Fruit fly (Drosophila melanogaster) whole organism, wandering third instar larva: ENCODE results near the gene eg.
A peak's percentile ranks its signal among the peaks of the same experiment; 100 is the strongest.

ENCODE experiments used
- Abd-B ChIP-seq: fragments of >200 bp; optimal IDR thresholded peaks from 2 replicates; lab custom pipeline; 2017; ENCODE audit warnings: missing biosample characterization, missing genetic modification characterization
- CrebA ChIP-seq: fragments of 200-800 bp; sonication (Bioruptor generic); optimal IDR thresholded peaks from 2 replicates; lab custom pipeline; 2016; ENCODE audit warnings: missing biosample characterization, mild to moderate bottlenecking, missing genetic modification characterization, borderline replicate concordance
- Dfd ChIP-seq: fragments of >200 bp; optimal IDR thresholded peaks from 2 replicates; lab custom pipeline; 2017; ENCODE audit warnings: missing biosample characterization, missing genetic modification characterization
- Dif ChIP-seq: fragments of 200-275, 200-300 bp; sonication (Bioruptor generic); optimal IDR thresholded peaks from 2 replicates; lab custom pipeline; 2018; ENCODE audit warnings: missing biosample characterization, missing genetic modification characterization; ENCODE audit not compliant: partially characterized antibody
- GATAd ChIP-seq: sonication (Bioruptor generic); optimal IDR thresholded peaks from 2 replicates; lab custom pipeline; 2016; ENCODE audit warnings: missing biosample characterization, missing genetic modification characterization
- HLH106 ChIP-seq: fragments of 200-800 bp; optimal IDR thresholded peaks from 3 replicates; lab custom pipeline; 2019; ENCODE audit warnings: missing biosample characterization, mild to moderate bottlenecking, missing genetic modification characterization, moderate library complexity
- Hnf4 ChIP-seq: fragments of 200-800 bp; sonication (Bioruptor generic); optimal IDR thresholded peaks from 2 replicates; lab custom pipeline; 2016; ENCODE audit warnings: missing biosample characterization, mild to moderate bottlenecking, missing genetic modification characterization
- Jra ChIP-seq: sonication (Bioruptor generic); optimal IDR thresholded peaks from 2 replicates; lab custom pipeline; 2016; ENCODE audit warnings: missing biosample characterization, missing genetic modification characterization
- Myc ChIP-seq: fragments of >200 bp; optimal IDR thresholded peaks from 2 replicates; lab custom pipeline; 2017
- Rel ChIP-seq, 2 experiments: fragments of 200-800 bp; sonication (Bioruptor generic) in 1 of 2; optimal IDR thresholded peaks; 2 replicates in 1 of 2; 3 replicates in 1 of 2; lab custom pipeline; 2016 to 2019; ENCODE audit warnings: mild to moderate bottlenecking in 2 of 2, missing biosample characterization in 2 of 2, missing genetic modification characterization in 2 of 2, moderate library complexity in 1 of 2
- Sp1 ChIP-seq: fragments of 200-800 bp; sonication (Bioruptor generic); optimal IDR thresholded peaks from 3 replicates; lab custom pipeline; 2019; ENCODE audit warnings: missing biosample characterization, mild to moderate bottlenecking, missing genetic modification characterization, moderate library complexity
- Vsx2 ChIP-seq: fragments of 200-300, 225-300 bp; sonication (Bioruptor generic); optimal IDR thresholded peaks from 2 replicates; lab custom pipeline; 2018; ENCODE audit warnings: missing biosample characterization, missing genetic modification characterization; ENCODE audit not compliant: partially characterized antibody
- dl ChIP-seq, 2 experiments: fragments of 175-275, 200-275 bp in 1 of 2; fragments of 200-275 bp in 1 of 2; sonication (Bioruptor generic); optimal IDR thresholded peaks; lab custom pipeline; 2018; ENCODE audit warnings: mild to moderate bottlenecking in 2 of 2, missing biosample characterization in 2 of 2, missing genetic modification characterization in 2 of 2, moderate library complexity in 2 of 2; ENCODE audit not compliant: partially characterized antibody in 2 of 2, insufficient read depth in 1 of 2
- dmrt93B ChIP-seq: fragments of 200-800 bp; sonication (Bioruptor generic); optimal IDR thresholded peaks from 2 replicates; lab custom pipeline; 2018; ENCODE audit warnings: missing biosample characterization, mild to moderate bottlenecking, missing genetic modification characterization
- dsf ChIP-seq: sonication (Bioruptor generic); optimal IDR thresholded peaks from 2 replicates; lab custom pipeline; 2016; ENCODE audit warnings: missing biosample characterization, missing genetic modification characterization, borderline replicate concordance
- ey ChIP-seq: fragments of 200-800 bp; sonication (Bioruptor generic); optimal IDR thresholded peaks from 2 replicates; lab custom pipeline; 2016; ENCODE audit warnings: missing biosample characterization, missing genetic modification characterization
- fru ChIP-seq: fragments of 200-800 bp; sonication (Bioruptor generic); optimal IDR thresholded peaks from 3 replicates; lab custom pipeline; 2016; ENCODE audit warnings: missing biosample characterization, mild to moderate bottlenecking, missing genetic modification characterization
- h ChIP-seq: fragments of 200-800 bp; sonication (Bioruptor generic); optimal IDR thresholded peaks from 3 replicates; lab custom pipeline; 2016; ENCODE audit warnings: missing biosample characterization, mild to moderate bottlenecking, missing genetic modification characterization
- lola ChIP-seq: fragments of >200 bp; optimal IDR thresholded peaks from 2 replicates; lab custom pipeline; 2017; ENCODE audit warnings: missing biosample characterization, missing genetic modification characterization
- pan ChIP-seq: fragments of >200 bp; optimal IDR thresholded peaks from 2 replicates; lab custom pipeline; 2017
- psq ChIP-seq: fragments of 200-800 bp; sonication (Bioruptor generic); optimal IDR thresholded peaks from 3 replicates; lab custom pipeline; 2017; ENCODE audit warnings: missing biosample characterization, mild to moderate bottlenecking, missing genetic modification characterization, moderate library complexity
- sv ChIP-seq: fragments of 200-800 bp; sonication (Bioruptor generic); optimal IDR thresholded peaks from 3 replicates; lab custom pipeline; 2016; ENCODE audit warnings: missing biosample characterization, missing genetic modification characterization
- usp ChIP-seq: fragments of >200 bp; optimal IDR thresholded peaks from 2 replicates; lab custom pipeline; 2017; ENCODE audit warnings: missing biosample characterization, missing genetic modification characterization
- woc ChIP-seq: sonication (Bioruptor generic); optimal IDR thresholded peaks from 2 replicates; lab custom pipeline; 2016; ENCODE audit warnings: missing biosample characterization, mild to moderate bottlenecking, missing genetic modification characterization

eg gene

DNA sequence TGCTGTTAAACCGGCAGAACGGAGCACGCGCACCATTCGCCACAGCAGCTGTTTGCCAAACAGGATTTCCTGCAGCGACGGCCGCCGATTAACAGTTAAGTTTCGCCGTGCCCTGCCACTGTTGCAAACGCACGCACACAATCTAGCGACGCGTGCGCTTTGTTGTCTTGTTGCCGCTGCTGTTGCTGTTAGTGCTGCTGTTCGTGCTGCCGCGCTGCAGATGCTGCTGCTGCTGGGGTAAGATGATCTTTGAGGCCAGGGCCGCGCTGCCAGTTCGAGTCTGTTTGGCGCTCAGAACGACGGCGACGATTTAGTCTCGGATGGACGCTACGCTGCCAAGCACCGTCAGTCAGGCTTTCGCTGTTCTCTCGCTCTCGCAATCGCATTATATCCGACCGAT, at the start of gene eg:
eg (plus strand) TSS at position 136 of the 400 bp plus-strand sequence.
- TF ChIP-seq Dif (GFP tag; lab: Kevin White, UChicago) (no peak), Vsx2 (GFP tag; lab: Kevin White, UChicago) (peak; percentile 80), Dfd (GFP tag; lab: Kevin White, UChicago) (peak; percentile 55), HLH106 (tag; lab: Kevin White, UChicago) (no peak), dl (GFP tag; optimal IDR thresholded peaks at IDR 0.05; lab: Kevin White, UChicago; ENCODE audit: insufficient read depth in 1 of 2, partially characterized antibody in 2 of 2) (no peak)
- TF ChIP-seq, all 38 proteins: peak for 2

DNA sequence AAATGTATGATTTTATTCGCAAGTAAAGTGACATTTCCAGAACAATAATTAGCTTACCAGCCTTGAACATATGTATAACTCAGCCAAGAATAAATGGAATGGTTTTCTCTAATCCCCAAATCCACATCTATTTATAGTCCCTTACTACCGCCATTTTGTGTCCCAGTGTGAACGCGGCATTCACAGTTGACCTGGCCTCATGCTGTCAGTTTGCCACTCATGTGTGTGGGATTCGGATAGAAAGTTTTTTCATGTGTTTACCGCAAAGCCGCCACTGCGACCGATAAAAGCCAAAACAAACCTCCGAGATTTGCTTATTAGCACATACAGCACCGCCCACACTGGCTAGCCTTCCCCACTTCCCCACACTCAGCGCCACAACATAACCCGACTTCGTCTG, 42.6 kb upstream of the eg start:
- TF ChIP-seq pan (lab: Kevin White, UChicago): no peak
- TF ChIP-seq dl (GFP tag; optimal IDR thresholded peaks at IDR 0.05; lab: Kevin White, UChicago; ENCODE audit: insufficient read depth in 1 of 2, partially characterized antibody in 2 of 2): no peak
- TF ChIP-seq Myc (lab: Kevin White, UChicago): no peak

DNA sequence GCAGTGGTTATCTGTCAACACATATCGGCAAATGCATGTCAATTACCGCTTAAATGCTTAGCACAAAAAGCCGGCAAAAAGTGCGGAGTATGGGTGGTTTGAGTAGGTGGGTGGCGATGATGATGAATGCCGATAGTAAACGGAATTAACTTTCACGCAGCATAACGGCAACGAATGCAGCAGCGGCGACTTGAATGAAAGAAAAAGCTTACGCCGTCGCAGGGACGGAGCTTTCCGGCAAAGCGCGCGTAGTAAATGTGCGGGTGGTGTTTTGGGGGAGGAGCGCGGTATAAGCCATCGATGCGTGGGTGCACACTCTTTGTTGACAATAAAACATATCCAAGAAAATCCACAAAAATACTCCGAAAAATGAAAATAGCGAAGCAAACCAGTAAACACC, 39.0 kb upstream of the eg start, which contains the start of gene CG7370:
CG7370 (plus strand) TSS at position 301 of the 400 bp plus-strand sequence.
- TF ChIP-seq sv (GFP tag; lab: Kevin White, UChicago): no peak
- TF ChIP-seq h (GFP tag; lab: Kevin White, UChicago): no peak
- no peak for TF ChIP-seq Rel (GFP tag; optimal IDR thresholded peaks at IDR 0.05; lab: Kevin White, UChicago)
- TF ChIP-seq Rel (tag; optimal IDR thresholded peaks at IDR 0.05; lab: Kevin White, UChicago): no peak
- TF ChIP-seq woc (GFP tag; lab: Kevin White, UChicago): no peak
- TF ChIP-seq fru: no peak
- TF ChIP-seq dsf: no peak
- no peak for TF ChIP-seq usp (GFP tag; lab: Kevin White, UChicago)
- no peak for TF ChIP-seq Dif (GFP tag; lab: Kevin White, UChicago)
- TF ChIP-seq Vsx2 (GFP tag; lab: Kevin White, UChicago): no peak
- no peak for TF ChIP-seq GATAd (GFP tag; lab: Kevin White, UChicago)
- no peak for TF ChIP-seq Hnf4
- no peak for TF ChIP-seq HLH106 (tag; lab: Kevin White, UChicago)

DNA sequence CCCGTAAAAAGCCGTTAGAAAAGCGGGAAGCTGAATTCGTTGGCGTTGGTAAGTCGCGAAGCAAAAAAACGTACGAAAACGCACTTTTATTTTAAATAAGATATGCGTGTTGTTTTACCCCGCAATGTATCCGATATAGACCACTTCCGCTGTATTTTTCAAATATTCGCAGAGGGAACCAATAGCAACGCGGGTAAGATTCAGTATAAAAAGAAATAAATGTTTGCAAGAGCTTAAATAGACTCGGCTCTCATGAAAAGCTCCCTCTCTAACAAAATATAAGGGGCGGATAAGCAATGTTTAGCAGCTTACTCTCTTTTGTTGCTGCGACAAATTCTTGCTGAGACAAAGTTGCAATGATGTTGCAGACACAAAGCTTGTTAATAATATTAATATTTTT, 38.2 kb upstream of the eg start, which contains the start of gene Syn1:
Syn1 (minus strand) TSS at position 207 of the 400 bp plus-strand sequence.
- TF ChIP-seq lola (GFP tag; lab: Kevin White, UChicago) (no peak), dsf (no peak), HLH106 (tag; lab: Kevin White, UChicago) (no peak), Abd-B (GFP tag; lab: Kevin White, UChicago) (no peak), dl (GFP tag; optimal IDR thresholded peaks at IDR 0.05; lab: Kevin White, UChicago; ENCODE audit: insufficient read depth in 1 of 2, partially characterized antibody in 2 of 2) (no peak), dmrt93B (GFP tag; lab: Kevin White, UChicago) (no peak), Jra (GFP tag; lab: Kevin White, UChicago) (no peak), ey (GFP tag; lab: Kevin White, UChicago) (no peak)

DNA sequence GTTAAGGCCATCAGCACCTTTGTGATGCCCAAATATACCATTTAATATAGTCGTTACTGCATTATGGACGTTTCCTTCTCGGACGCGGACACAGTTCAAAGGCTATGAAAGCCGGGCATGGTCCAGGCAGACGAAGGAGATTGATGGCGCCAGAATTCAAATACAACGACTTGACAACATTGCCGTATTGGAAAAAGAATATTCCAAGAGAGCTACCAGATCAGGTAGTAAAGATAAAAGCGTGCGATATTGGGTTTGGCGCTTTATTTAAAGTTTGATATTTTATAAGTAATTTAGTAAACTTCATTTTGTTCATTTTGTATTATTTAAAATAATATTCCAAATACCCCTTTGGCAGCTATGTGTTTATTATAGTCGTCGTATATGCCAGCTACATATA, 34.6 kb upstream of the eg start:
- TF ChIP-seq Vsx2 (GFP tag; lab: Kevin White, UChicago): no peak
- no peak for TF ChIP-seq psq (GFP tag; lab: Kevin White, UChicago)
- TF ChIP-seq HLH106 (tag; lab: Kevin White, UChicago): no peak
- no peak for TF ChIP-seq Sp1 (GFP tag; lab: Kevin White, UChicago)

DNA sequence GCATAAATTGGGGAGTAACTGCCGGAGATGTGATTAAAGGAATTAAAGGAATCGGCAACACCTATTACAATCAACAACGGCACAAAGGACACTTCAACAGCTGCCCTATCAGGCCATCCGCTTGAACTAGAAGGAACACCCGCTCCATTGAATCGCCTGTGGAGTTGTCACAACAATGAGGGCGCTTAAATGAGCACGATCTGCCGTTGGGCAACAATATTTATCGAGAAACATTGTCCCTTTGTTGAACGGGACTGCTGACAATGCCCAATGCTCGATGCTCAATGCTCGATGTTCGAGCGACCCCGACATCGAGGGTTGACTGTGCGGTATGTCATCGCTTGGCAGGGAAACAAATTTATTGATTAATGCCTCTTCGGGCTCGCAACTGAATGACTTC, 20.6 kb upstream of the eg start:
- no peak for TF ChIP-seq h (GFP tag; lab: Kevin White, UChicago)

DNA sequence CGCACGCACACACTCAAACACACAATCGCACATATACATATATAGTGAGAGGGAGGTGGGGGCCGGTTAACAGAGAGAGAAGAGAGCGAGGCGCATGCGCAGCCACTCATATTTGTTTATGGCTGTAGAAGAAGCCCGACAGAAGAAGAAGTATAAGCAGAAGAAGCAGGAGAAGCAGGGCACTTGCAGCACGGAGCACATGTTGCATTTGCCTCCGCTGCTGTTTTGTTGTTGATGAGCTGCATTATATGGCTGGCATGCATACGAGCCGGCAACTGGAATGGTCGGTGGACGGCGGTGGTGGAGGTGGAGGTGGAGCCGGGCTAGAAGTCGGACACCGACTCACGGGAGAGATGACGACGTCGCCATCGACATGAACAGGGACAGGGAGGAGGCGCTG, 8.1 kb upstream of the eg start:
- TF ChIP-seq CrebA (GFP tag; lab: Kevin White, UChicago): no peak
- no peak for TF ChIP-seq psq (GFP tag; lab: Kevin White, UChicago)
